Fruit fly (Drosophila melanogaster): ENCODE measurements around the gene eyg.

The eyg gene

dm6 chr3L:12417341-12417740 is 50.5 kb downstream of the eyg start, which contains the start of gene ArfGAP1 (continued):
- no peak for TF ChIP-seq nom (GFP tag; optimal IDR thresholded peaks at IDR 0.05)
- TF ChIP-seq bowl (GFP tag; IDR thresholded peaks at IDR 0.05): no peak
- TF ChIP-seq Sry-β (GFP tag; optimal IDR thresholded peaks at IDR 0.05): no peak
- TF ChIP-seq chinmo (GFP tag; IDR thresholded peaks at IDR 0.05; ENCODE audit: partially characterized antibody): peak; percentile 97
- no peak for TF ChIP-seq dysf (GFP tag; IDR thresholded peaks at IDR 0.05)
- TF ChIP-seq Dref (GFP tag; IDR thresholded peaks at IDR 0.05): peak; percentile 97
- no peak for TF ChIP-seq dan (GFP tag; IDR thresholded peaks at IDR 0.05)
- TF ChIP-seq CG12744 (GFP tag; optimal IDR thresholded peaks at IDR 0.05): no peak
- TF ChIP-seq CG11456 (GFP tag; IDR thresholded peaks at IDR 0.05): peak; percentile 28; the same call in 1 of the 3 replicates
- TF ChIP-seq tup (GFP tag; optimal IDR thresholded peaks at IDR 0.05): no peak
- no peak for TF ChIP-seq CG4360 (GFP tag; IDR thresholded peaks at IDR 0.05)
- peak; percentile 40; the same call in 1 of the 2 replicates for TF ChIP-seq CG6272 (GFP tag; IDR thresholded peaks at IDR 0.05)
- TF ChIP-seq tll (GFP tag; optimal IDR thresholded peaks at IDR 0.05): no peak
- TF ChIP-seq CG3995 (GFP tag; optimal IDR thresholded peaks at IDR 0.05): no peak
- no peak for TF ChIP-seq caup (GFP tag; optimal IDR thresholded peaks at IDR 0.05; ENCODE audit: severe bottlenecking)
- no peak for TF ChIP-seq cas (GFP tag; IDR thresholded peaks at IDR 0.05)
- no peak for TF ChIP-seq gsb-n (tag; optimal IDR thresholded peaks at IDR 0.05)
- TF ChIP-seq D19B (GFP tag; optimal IDR thresholded peaks at IDR 0.05): no peak
- TF ChIP-seq esg (GFP tag; conservative IDR thresholded peaks at IDR 0.05): no peak
- TF ChIP-seq h (optimal IDR thresholded peaks at IDR 0.05): no peak
- no peak for TF ChIP-seq Dek (tag; optimal IDR thresholded peaks at IDR 0.05)
- TF ChIP-seq Dbx (GFP tag; IDR thresholded peaks at IDR 0.05): peak; percentile 35; the same call in 1 of the 3 replicates
- TF ChIP-seq prd (optimal IDR thresholded peaks at IDR 0.05): no peak
- TF ChIP-seq prd (GFP tag; IDR thresholded peaks at IDR 0.05): peak; percentile 33; the same call in 2 of the 3 replicates
- TF ChIP-seq rib (GFP tag; IDR thresholded peaks at IDR 0.05): peak; percentile 57; the same call in 1 of the 2 replicates
- no peak for TF ChIP-seq br (optimal IDR thresholded peaks at IDR 0.05)
- TF ChIP-seq HLH3B (GFP tag; IDR thresholded peaks at IDR 0.05): no peak
- no peak for TF ChIP-seq unpg (GFP tag; optimal IDR thresholded peaks at IDR 0.05)
- no peak for TF ChIP-seq CG10209 (GFP tag; optimal IDR thresholded peaks at IDR 0.05)
- TF ChIP-seq CG6683 (GFP tag; optimal IDR thresholded peaks at IDR 0.05): no peak
- no peak for TF ChIP-seq stc (GFP tag; IDR thresholded peaks at IDR 0.05)
- no peak for TF ChIP-seq CG8478 (optimal IDR thresholded peaks at IDR 0.05)
- TF ChIP-seq CG13775 (GFP tag; optimal IDR thresholded peaks at IDR 0.05): no peak
- TF ChIP-seq CG11085 (GFP tag; IDR thresholded peaks at IDR 0.05): peak; percentile 13; the same call in 1 of the 2 replicates
- no peak for TF ChIP-seq E2f1 (GFP tag; IDR thresholded peaks at IDR 0.05)
- no peak for TF ChIP-seq Spps (tag; optimal IDR thresholded peaks at IDR 0.05)
- peak; percentile 1 for TF ChIP-seq CG30403 (GFP tag; optimal IDR thresholded peaks at IDR 0.05)
- no peak for TF ChIP-seq abd-A (tag; optimal IDR thresholded peaks at IDR 0.05)
- peak; percentile 53 for TF ChIP-seq CG3847 (GFP tag; IDR thresholded peaks at IDR 0.05)
- no peak for TF ChIP-seq CG10431 (GFP tag; optimal IDR thresholded peaks at IDR 0.05)
- TF ChIP-seq toy (GFP tag; IDR thresholded peaks at IDR 0.05): no peak
- TF ChIP-seq CG12942 (GFP tag; optimal IDR thresholded peaks at IDR 0.05): no peak

- TF ChIP-seq gce (GFP tag; IDR thresholded peaks at IDR 0.05) (no peak), Dad (GFP tag; optimal IDR thresholded peaks at IDR 0.05) (no peak), Antp (GFP tag; optimal IDR thresholded peaks at IDR 0.05) (no peak), H15 (GFP tag; IDR thresholded peaks at IDR 0.05) (no peak), CG32532 (GFP tag; IDR thresholded peaks at IDR 0.05) (no peak), zf30C (GFP tag; optimal IDR thresholded peaks at IDR 0.05) (no peak), Med (GFP tag) (peak; percentile 88), CG18476 (GFP tag; optimal IDR thresholded peaks at IDR 0.05) (no peak), z (GFP tag; IDR thresholded peaks at IDR 0.05) (no peak), bcd (GFP tag; optimal IDR thresholded peaks at IDR 0.05) (no peak), Dll (GFP tag; IDR thresholded peaks at IDR 0.05; ENCODE audit: partially characterized antibody) (no peak), CG10209 (GFP tag; optimal IDR thresholded peaks at IDR 0.05) (no peak), CG4360 (GFP tag; IDR thresholded peaks at IDR 0.05) (no peak), ac (GFP tag; optimal IDR thresholded peaks at IDR 0.05) (no peak)
Measured at dm6 chr3L:12414189-12414964, 53.4 kb downstream of the eyg start, which contains the start of gene SCaMC. SCaMC (minus strand) TSS chr3L:12414842.
